Worm (Caenorhabditis elegans) whole organism, L2 larva: ENCODE measurements around the gene C08G9.1.

Source experiments
- blmp-1 ChIP-seq: sonication (generic microtip); optimal IDR thresholded peaks from 2 replicates; lab custom pipeline; 2017; ENCODE audit warnings: missing genetic modification characterization, mild to moderate bottlenecking, missing compliant biosample characterization, antibody characterized with exemption, moderate library complexity; ENCODE audit not compliant: insufficient read depth
- unc-39 ChIP-seq: fragments of 150-350 bp; optimal IDR thresholded peaks from 2 replicates; lab custom pipeline; 2014; ENCODE audit warnings: missing biosample characterization, missing genetic modification characterization
- ztf-11 ChIP-seq: sonication (generic microtip); optimal IDR thresholded peaks from 2 replicates; lab custom pipeline; 2017; ENCODE audit warnings: missing biosample characterization, missing genetic modification characterization

ce11 chrIV:7658589-7658988 is at the start of gene C08G9.1:
- TF ChIP-seq blmp-1 (tag; lab: Kevin White, UChicago) = no peak
- no peak for TF ChIP-seq unc-39 (tag; lab: Kevin White, UChicago)
- no peak for TF ChIP-seq ztf-11 (tag; lab: Kevin White, UChicago)
